Worm (Caenorhabditis elegans) whole organism, L3 larva: ENCODE data around the gene dlat-2.

Experiments used
- R02D3.7 ChIP-seq: fragments of 150-350 bp; optimal IDR thresholded peaks from 2 replicates; lab custom pipeline; 2014; ENCODE audit warnings: missing biosample characterization, missing genetic modification characterization
- ZK546.5 ChIP-seq: sonication (generic microtip); optimal IDR thresholded peaks from 2 replicates; lab custom pipeline; 2017; ENCODE audit warnings: missing biosample characterization, missing genetic modification characterization
- aly-2 ChIP-seq: fragments of 150-350 bp; optimal IDR thresholded peaks from 2 replicates; lab custom pipeline; 2014; ENCODE audit warnings: missing biosample characterization, missing genetic modification characterization
- ama-1 ChIP-seq: fragments of 150-350 bp; optimal IDR thresholded peaks from 2 replicates; lab custom pipeline; 2018
- ceh-16 ChIP-seq: sonication (generic microtip); optimal IDR thresholded peaks from 2 replicates; lab custom pipeline; 2017; ENCODE audit warnings: missing biosample characterization, missing genetic modification characterization
- ceh-28 ChIP-seq: fragments of 150-350 bp; optimal IDR thresholded peaks from 2 replicates; lab custom pipeline; 2014; ENCODE audit warnings: missing biosample characterization, missing genetic modification reagents, missing genetic modification characterization
- ceh-82 ChIP-seq: fragments of 150-350 bp; optimal IDR thresholded peaks from 2 replicates; lab custom pipeline; 2014; ENCODE audit warnings: missing biosample characterization, missing genetic modification characterization
- ceh-9 ChIP-seq: sonication (generic microtip); optimal IDR thresholded peaks from 2 replicates; lab custom pipeline; 2018; ENCODE audit warnings: missing biosample characterization, missing genetic modification characterization
- egl-27 ChIP-seq: sonication (generic microtip); optimal IDR thresholded peaks from 4 replicates; lab custom pipeline; 2017; ENCODE audit warnings: missing biosample characterization, missing genetic modification reagents, missing genetic modification characterization
- egl-5 ChIP-seq: fragments of 150-350 bp; optimal IDR thresholded peaks from 2 replicates; lab custom pipeline; 2017; ENCODE audit warnings: missing biosample characterization, missing genetic modification reagents, missing genetic modification characterization, inconsistent platforms
- elt-1 ChIP-seq: fragments of 150-350 bp; optimal IDR thresholded peaks from 2 replicates; lab custom pipeline; 2014; ENCODE audit warnings: missing biosample characterization, missing genetic modification characterization
- elt-3 ChIP-seq, 3 experiments: fragments of 150-350 bp in 1 of 3; sonication (generic microtip) in 2 of 3; optimal IDR thresholded peaks; 2 replicates in 2 of 3; 4 replicates in 1 of 3; lab custom pipeline; 2014 to 2017; ENCODE audit warnings: missing biosample characterization in 3 of 3, missing genetic modification characterization in 3 of 3
- fkh-10 ChIP-seq: sonication (generic microtip); optimal IDR thresholded peaks from 2 replicates; lab custom pipeline; 2017; ENCODE audit warnings: missing biosample characterization, missing genetic modification reagents, missing genetic modification characterization
- fkh-2 ChIP-seq: fragments of 150-350 bp; optimal IDR thresholded peaks from 2 replicates; lab custom pipeline; 2014; ENCODE audit warnings: missing biosample characterization, missing genetic modification reagents, missing genetic modification characterization
- fos-1 ChIP-seq: fragments of 150-350 bp; optimal IDR thresholded peaks from 2 replicates; lab custom pipeline; 2014; ENCODE audit warnings: missing biosample characterization, missing genetic modification characterization
- hmg-11 ChIP-seq: sonication (generic microtip); optimal IDR thresholded peaks from 2 replicates; lab custom pipeline; 2016; ENCODE audit warnings: missing genetic modification characterization, missing compliant biosample characterization
- jun-1 ChIP-seq: fragments of 150-350 bp; optimal IDR thresholded peaks from 2 replicates; lab custom pipeline; 2014; ENCODE audit warnings: missing biosample characterization, missing genetic modification reagents, missing genetic modification characterization
- lin-15B ChIP-seq: fragments of 150-350 bp; optimal IDR thresholded peaks from 2 replicates; lab custom pipeline; 2014; ENCODE audit warnings: missing biosample characterization, missing genetic modification characterization
- lin-39 ChIP-seq: fragments of 150-350 bp; optimal IDR thresholded peaks from 2 replicates; lab custom pipeline; 2018; ENCODE audit warnings: missing biosample characterization, missing genetic modification reagents, missing genetic modification characterization
- lsy-12 ChIP-seq: sonication (generic microtip); optimal IDR thresholded peaks from 2 replicates; lab custom pipeline; 2016; ENCODE audit warnings: mild to moderate bottlenecking, missing genetic modification characterization, missing compliant biosample characterization
- mdl-1 ChIP-seq: fragments of 150-350 bp; optimal IDR thresholded peaks from 2 replicates; lab custom pipeline; 2014; ENCODE audit warnings: missing biosample characterization, missing genetic modification characterization
- mml-1 ChIP-seq: fragments of 150-350 bp; sonication (generic microtip); optimal IDR thresholded peaks from 3 replicates; lab custom pipeline; 2014; ENCODE audit warnings: missing biosample characterization, missing genetic modification characterization
- nhr-11 ChIP-seq: fragments of 150-350 bp; optimal IDR thresholded peaks from 2 replicates; lab custom pipeline; 2014; ENCODE audit warnings: missing biosample characterization, missing genetic modification characterization
- nhr-12 ChIP-seq: fragments of 150-350 bp; optimal IDR thresholded peaks from 2 replicates; lab custom pipeline; 2014; ENCODE audit warnings: missing biosample characterization, missing genetic modification characterization
- nhr-23 ChIP-seq: fragments of 150-350 bp; optimal IDR thresholded peaks from 2 replicates; lab custom pipeline; 2014; ENCODE audit warnings: missing biosample characterization, missing genetic modification reagents, missing genetic modification characterization
- nhr-25 ChIP-seq: sonication (generic microtip); optimal IDR thresholded peaks from 2 replicates; lab custom pipeline; 2017; ENCODE audit warnings: missing biosample characterization, missing genetic modification characterization
- nhr-28 ChIP-seq: fragments of 150-350 bp; optimal IDR thresholded peaks from 2 replicates; lab custom pipeline; 2014; ENCODE audit warnings: missing biosample characterization, missing genetic modification characterization
- nhr-43 ChIP-seq: sonication (generic microtip); optimal IDR thresholded peaks from 2 replicates; lab custom pipeline; 2016; ENCODE audit warnings: mild to moderate bottlenecking, missing genetic modification characterization, missing compliant biosample characterization; ENCODE audit not compliant: poor library complexity, severe bottlenecking
- nhr-67 ChIP-seq: fragments of 150-350 bp; optimal IDR thresholded peaks from 2 replicates; lab custom pipeline; 2014; ENCODE audit warnings: missing biosample characterization, missing genetic modification characterization
- nhr-77 ChIP-seq: fragments of 150-350 bp; optimal IDR thresholded peaks from 2 replicates; lab custom pipeline; 2014; ENCODE audit warnings: missing biosample characterization, missing genetic modification characterization
- pha-4 ChIP-seq: fragments of 150-350 bp; optimal IDR thresholded peaks from 2 replicates; lab custom pipeline; 2014; ENCODE audit warnings: missing biosample characterization, missing genetic modification reagents, missing genetic modification characterization
- pqm-1 ChIP-seq: fragments of 150-350 bp; optimal IDR thresholded peaks from 2 replicates; lab custom pipeline; 2017; ENCODE audit warnings: missing biosample characterization, missing genetic modification characterization, inconsistent platforms
- sea-2 ChIP-seq: fragments of 150-350 bp; sonication (generic microtip); optimal IDR thresholded peaks from 4 replicates; lab custom pipeline; 2014; ENCODE audit warnings: missing biosample characterization, missing genetic modification reagents, missing genetic modification characterization
- skn-1 ChIP-seq: fragments of 150-350 bp; optimal IDR thresholded peaks from 2 replicates; lab custom pipeline; 2014; ENCODE audit warnings: missing biosample characterization, missing genetic modification characterization
- snpc-4 ChIP-seq: fragments of 150-350 bp; optimal IDR thresholded peaks from 2 replicates; lab custom pipeline; 2014; ENCODE audit warnings: missing biosample characterization, missing genetic modification characterization
- tbx-2 ChIP-seq: sonication (generic microtip); optimal IDR thresholded peaks from 2 replicates; lab custom pipeline; 2016; ENCODE audit warnings: mild to moderate bottlenecking, missing genetic modification characterization, missing compliant biosample characterization
- unc-39 ChIP-seq: sonication (generic microtip); optimal IDR thresholded peaks from 4 replicates; lab custom pipeline; 2017; ENCODE audit warnings: missing biosample characterization, missing genetic modification characterization
- unc-62 ChIP-seq: fragments of 150-350 bp; sonication (generic microtip); optimal IDR thresholded peaks from 4 replicates; lab custom pipeline; 2014; ENCODE audit warnings: missing biosample characterization, missing genetic modification reagents, missing genetic modification characterization
- zag-1 ChIP-seq: fragments of 150-350 bp; optimal IDR thresholded peaks from 2 replicates; lab custom pipeline; 2014; ENCODE audit warnings: missing biosample characterization, missing genetic modification characterization
- ztf-11 ChIP-seq: fragments of 150-350 bp; optimal IDR thresholded peaks from 2 replicates; lab custom pipeline; 2014; ENCODE audit warnings: missing biosample characterization, missing genetic modification characterization
- ztf-4 ChIP-seq: fragments of 150-350 bp; optimal IDR thresholded peaks from 2 replicates; lab custom pipeline; 2014; ENCODE audit warnings: missing biosample characterization, missing genetic modification characterization

The dlat-2 gene

DNA sequence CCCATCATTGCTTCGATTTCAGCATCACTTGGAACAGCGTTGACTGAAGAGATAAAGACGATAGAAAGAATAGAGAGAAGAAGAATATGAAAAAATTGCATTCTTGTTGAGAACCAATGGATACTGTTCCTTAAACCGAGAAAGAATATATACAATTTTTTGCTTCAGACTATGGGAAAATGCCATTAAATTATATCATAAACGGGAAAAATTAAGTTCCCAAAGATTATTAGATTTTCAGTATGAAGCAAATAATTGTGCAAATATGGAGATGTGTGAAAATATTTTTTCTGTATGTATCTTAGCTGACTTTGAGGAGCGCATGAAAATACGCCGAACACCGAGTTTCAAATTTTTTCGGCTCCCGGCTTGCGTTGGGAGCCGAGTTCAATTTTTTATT, 27.1 kb downstream of the dlat-2 start, which contains the start of gene T02D1.9:
Gene T02D1.9 (minus strand): TSS at position 101 of the 400 bp plus-strand sequence.
- TF ChIP-seq ztf-11 (tag; lab: Kevin White, UChicago) = no peak
- TF ChIP-seq nhr-25 (tag; lab: Kevin White, UChicago) = no peak
- TF ChIP-seq unc-62 (GFP tag; lab: Kevin White, UChicago) = no peak
- TF ChIP-seq ZK546.5 (tag; lab: Kevin White, UChicago) = no peak
- no peak for TF ChIP-seq elt-3 (tag; optimal IDR thresholded peaks at IDR 0.05; lab: Kevin White, UChicago)
- TF ChIP-seq fos-1 = no peak
- TF ChIP-seq ama-1 (lab: Kevin White, UChicago) = no peak
- TF ChIP-seq sea-2 = no peak
- TF ChIP-seq snpc-4 (tag; lab: Kevin White, UChicago) = no peak
- TF ChIP-seq ceh-82 (tag; lab: Kevin White, UChicago) = no peak
- TF ChIP-seq ceh-16 = no peak
- TF ChIP-seq pha-4 (tag; lab: Kevin White, UChicago) = no peak
- TF ChIP-seq mml-1 (tag; lab: Kevin White, UChicago) = no peak
- no peak for TF ChIP-seq skn-1 (tag; lab: Kevin White, UChicago)
- no peak for TF ChIP-seq nhr-23 (tag; lab: Kevin White, UChicago)
- no peak for TF ChIP-seq fkh-10 (GFP tag; lab: Kevin White, UChicago)
- no peak for TF ChIP-seq zag-1 (tag; lab: Kevin White, UChicago)
- TF ChIP-seq nhr-67 = no peak
- TF ChIP-seq ceh-28 (tag; lab: Kevin White, UChicago) = no peak

DNA sequence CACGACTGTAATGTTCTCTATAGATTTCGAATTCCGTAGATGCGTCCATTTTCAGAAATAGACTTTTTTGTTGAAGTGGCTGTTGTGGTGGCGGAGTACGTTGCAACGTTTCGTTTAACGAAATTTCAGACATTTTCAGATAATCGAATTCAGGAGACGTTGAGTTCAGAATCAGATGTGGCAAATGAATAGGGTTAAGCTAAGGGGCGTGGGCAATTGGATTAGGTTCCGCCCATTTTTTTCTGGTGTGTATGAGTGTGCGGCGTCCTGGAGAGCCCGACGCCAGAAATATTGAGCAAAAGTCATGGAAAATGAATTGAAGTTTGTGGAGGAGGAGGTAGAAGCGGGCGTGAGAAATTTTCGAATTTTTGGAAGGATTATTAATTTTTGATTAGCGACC, 32.9 kb downstream of the dlat-2 start:
- TF ChIP-seq aly-2 (tag; lab: Kevin White, UChicago) (no peak), nhr-23 (tag; lab: Kevin White, UChicago) (no peak), fkh-2 (tag; lab: Kevin White, UChicago) (no peak), nhr-43 (tag; lab: Kevin White, UChicago) (no peak), zag-1 (tag; lab: Kevin White, UChicago) (no peak), jun-1 (tag; lab: Kevin White, UChicago) (no peak), R02D3.7 (tag; lab: Kevin White, UChicago) (no peak)

DNA sequence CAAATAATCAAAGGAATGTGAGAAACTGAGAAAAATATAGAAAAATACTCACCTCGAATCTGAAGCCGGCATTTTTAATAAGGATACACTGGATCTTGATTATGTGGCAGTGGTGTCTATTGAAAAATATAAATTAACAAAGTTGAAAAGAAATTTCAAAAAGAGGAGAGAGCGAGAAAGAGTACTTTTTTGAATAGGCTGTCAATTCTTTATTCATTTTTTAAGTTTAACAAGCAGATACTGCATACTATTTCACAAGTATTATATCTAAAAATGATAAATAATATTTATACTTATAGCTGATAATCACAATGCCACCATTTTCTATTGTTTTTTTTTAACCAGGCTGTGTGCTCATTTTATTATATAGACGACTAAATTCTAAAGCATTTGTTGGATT, 37.3 kb downstream of the dlat-2 start, which contains the start of gene npr-26:
Gene npr-26 (minus strand): TSS at position 101 of the 400 bp plus-strand sequence.
- TF ChIP-seq aly-2 (tag; lab: Kevin White, UChicago) (no peak), nhr-77 (no peak), nhr-25 (tag; lab: Kevin White, UChicago) (no peak), snpc-4 (tag; lab: Kevin White, UChicago) (no peak), tbx-2 (tag; lab: Kevin White, UChicago) (no peak), nhr-28 (tag; lab: Kevin White, UChicago) (no peak), nhr-23 (tag; lab: Kevin White, UChicago) (no peak), R02D3.7 (tag; lab: Kevin White, UChicago) (no peak), pha-4 (tag; lab: Kevin White, UChicago) (no peak), ceh-28 (tag; lab: Kevin White, UChicago) (no peak), nhr-12 (tag; lab: Kevin White, UChicago) (no peak), fkh-10 (GFP tag; lab: Kevin White, UChicago) (no peak), ztf-11 (tag; lab: Kevin White, UChicago) (no peak), ceh-9 (tag; lab: Kevin White, UChicago) (no peak), skn-1 (tag; lab: Kevin White, UChicago) (no peak), zag-1 (tag; lab: Kevin White, UChicago) (no peak)

DNA sequence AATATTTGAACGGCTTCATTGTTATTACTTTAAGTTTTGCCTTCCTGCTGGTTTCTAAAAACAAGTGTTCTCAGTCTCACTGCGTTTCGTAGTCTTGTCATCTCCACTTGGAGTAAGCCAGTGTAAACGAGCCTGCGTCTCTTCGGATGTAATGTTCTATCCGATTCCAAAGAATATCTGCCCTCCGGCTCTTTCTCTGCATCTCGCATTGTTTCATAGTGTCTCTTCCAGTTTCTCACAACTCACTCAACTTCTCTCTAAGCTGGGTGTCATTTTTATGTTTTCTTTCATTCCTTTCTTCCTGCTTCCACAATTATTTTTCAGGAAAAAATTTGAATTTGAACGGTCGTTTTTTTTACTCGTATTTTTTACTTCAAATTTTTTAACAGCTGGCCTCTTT, 46.5 kb downstream of the dlat-2 start:
- TF ChIP-seq aly-2 (tag; lab: Kevin White, UChicago) (no peak), lsy-12 (tag; lab: Kevin White, UChicago) (no peak), hmg-11 (tag; lab: Kevin White, UChicago) (peak; percentile 31), ceh-28 (tag; lab: Kevin White, UChicago) (no peak), pqm-1 (no peak), nhr-11 (tag; lab: Kevin White, UChicago) (no peak), nhr-12 (tag; lab: Kevin White, UChicago) (no peak), zag-1 (tag; lab: Kevin White, UChicago) (no peak), egl-27 (no peak), R02D3.7 (tag; lab: Kevin White, UChicago) (no peak), mdl-1 (tag; lab: Kevin White, UChicago) (no peak), unc-39 (no peak), lin-15B (no peak), pha-4 (tag; lab: Kevin White, UChicago) (peak; percentile 50), ceh-82 (tag; lab: Kevin White, UChicago) (no peak), nhr-67 (no peak), elt-1 (tag; lab: Kevin White, UChicago) (no peak), lin-39 (tag; lab: Kevin White, UChicago) (peak; percentile 9), fos-1 (no peak), nhr-28 (tag; lab: Kevin White, UChicago) (no peak), ztf-4 (tag; lab: Kevin White, UChicago) (no peak), egl-5 (tag; lab: Kevin White, UChicago) (no peak), nhr-23 (tag; lab: Kevin White, UChicago) (no peak), ama-1 (lab: Kevin White, UChicago) (no peak), elt-3 (tag; optimal IDR thresholded peaks at IDR 0.05; lab: Kevin White, UChicago) (no peak), skn-1 (tag; lab: Kevin White, UChicago) (no peak)
